Fruit fly (Drosophila melanogaster) whole organism, embryonic: Measurements from ENCODE around the gene CG46059.

Experiments
- Asciz ChIP-seq: fragments of 200-800 bp; sonication (Bioruptor generic); optimal IDR thresholded peaks from 2 replicates; lab custom pipeline; 2017; ENCODE audit warnings: missing biosample characterization, mild to moderate bottlenecking, missing genetic modification characterization, missing genetic modification reagents
- Atf3 ChIP-seq: fragments of 200-800 bp; sonication (Bioruptor generic); optimal IDR thresholded peaks from 3 replicates; lab custom pipeline; 2016; ENCODE audit warnings: missing biosample characterization, missing genetic modification characterization
- B-H1 ChIP-seq: fragments of 200-800 bp; sonication (Bioruptor generic); IDR thresholded peaks from 3 replicates; pipeline ENCODE4 v1.3.6; 2022; ENCODE audit warnings: missing biosample characterization, missing genetic modification characterization
- BEAF-32 ChIP-seq: fragments of 200-800 bp; sonication (Bioruptor generic); optimal IDR thresholded peaks from 3 replicates; lab custom pipeline; 2017; ENCODE audit warnings: missing biosample characterization, missing genetic modification characterization, mild to moderate bottlenecking, moderate library complexity, missing genetic modification reagents
- BtbVII ChIP-seq: fragments of 200-800 bp; sonication (Bioruptor generic); optimal IDR thresholded peaks from 3 replicates; lab custom pipeline; 2017; ENCODE audit warnings: missing biosample characterization, mild to moderate bottlenecking, missing genetic modification characterization
- C15 ChIP-seq: fragments of 200-800 bp; sonication (Bioruptor generic); IDR thresholded peaks from 3 replicates; pipeline ENCODE4 v1.3.6; 2022; ENCODE audit warnings: missing biosample characterization, missing genetic modification characterization
- CG11560 ChIP-seq: fragments of 200-800 bp; sonication (Bioruptor generic); IDR thresholded peaks from 3 replicates; pipeline ENCODE4 v1.3.6; 2022; ENCODE audit warnings: missing biosample characterization, missing genetic modification characterization
- CG12659 ChIP-seq: fragments of 200-800 bp; sonication (Bioruptor generic); optimal IDR thresholded peaks from 3 replicates; lab custom pipeline; 2017; ENCODE audit warnings: mild to moderate bottlenecking, missing biosample characterization, missing genetic modification reagents, missing genetic modification characterization
- CG13123 ChIP-seq: fragments of 200-800 bp; sonication (Bioruptor generic); optimal IDR thresholded peaks from 2 replicates; lab custom pipeline; 2016; ENCODE audit warnings: missing biosample characterization, missing genetic modification characterization
- CG13424 ChIP-seq: fragments of 200-800 bp; sonication (Bioruptor generic); optimal IDR thresholded peaks from 2 replicates; lab custom pipeline; 2019; ENCODE audit warnings: missing biosample characterization, mild to moderate bottlenecking, missing genetic modification characterization, moderate library complexity
- CG14441 ChIP-seq: fragments of 200-800 bp; sonication (Bioruptor generic); IDR thresholded peaks from 2 replicates; pipeline ENCODE4 v1.3.6; 2022; ENCODE audit warnings: missing biosample characterization, missing genetic modification characterization
- CG17359 ChIP-seq: fragments of 200-800 bp; sonication (Bioruptor generic); optimal IDR thresholded peaks from 3 replicates; lab custom pipeline; 2018; ENCODE audit warnings: missing biosample characterization, mild to moderate bottlenecking, missing genetic modification characterization, moderate library complexity
- CG17612 ChIP-seq: fragments of 200-800 bp; sonication (Bioruptor generic); IDR thresholded peaks from 2 replicates; pipeline ENCODE4 v1.3.6; 2022; ENCODE audit warnings: missing biosample characterization, missing genetic modification characterization
- CG2875 ChIP-seq: fragments of 200-800 bp; sonication (Bioruptor generic); optimal IDR thresholded peaks from 2 replicates; lab custom pipeline; 2017; ENCODE audit warnings: missing biosample characterization, mild to moderate bottlenecking, missing genetic modification characterization, missing genetic modification reagents
- CG32532 ChIP-seq: fragments of 200-800 bp; sonication (Bioruptor generic); IDR thresholded peaks from 2 replicates; pipeline ENCODE4 v1.3.6; 2022; ENCODE audit warnings: missing biosample characterization, missing genetic modification characterization
- CG3281 ChIP-seq: fragments of 200-800 bp; sonication (Bioruptor generic); optimal IDR thresholded peaks from 3 replicates; lab custom pipeline; 2017; ENCODE audit warnings: missing biosample characterization, mild to moderate bottlenecking, missing genetic modification characterization
- CG7556 ChIP-seq: fragments of 200-800 bp; sonication (Bioruptor generic); optimal IDR thresholded peaks from 2 replicates; lab custom pipeline; 2017; ENCODE audit warnings: missing biosample characterization, mild to moderate bottlenecking, missing genetic modification characterization
- CG7928 ChIP-seq: fragments of 200-800 bp; sonication (Bioruptor generic); optimal IDR thresholded peaks from 2 replicates; lab custom pipeline; 2017; ENCODE audit warnings: missing biosample characterization, mild to moderate bottlenecking, missing genetic modification characterization
- CG8359 ChIP-seq: fragments of 200-800 bp; sonication (Bioruptor generic); optimal IDR thresholded peaks from 2 replicates; lab custom pipeline; 2017; ENCODE audit warnings: missing biosample characterization, mild to moderate bottlenecking, missing genetic modification characterization, borderline replicate concordance
- CG8388 ChIP-seq: fragments of 200-800 bp; sonication (Bioruptor generic); optimal IDR thresholded peaks from 2 replicates; lab custom pipeline; 2019; ENCODE audit warnings: missing biosample characterization, mild to moderate bottlenecking, missing genetic modification characterization, moderate library complexity
- Camta ChIP-seq: fragments of 200-800 bp; sonication (Bioruptor generic); optimal IDR thresholded peaks from 2 replicates; lab custom pipeline; 2016; ENCODE audit warnings: missing biosample characterization, missing genetic modification characterization
- ERR ChIP-seq: fragments of 200-800 bp; sonication (Bioruptor generic); optimal IDR thresholded peaks from 2 replicates; lab custom pipeline; 2016; ENCODE audit warnings: missing biosample characterization, missing genetic modification characterization
- Ets97D ChIP-seq: fragments of 200-800 bp; sonication (Bioruptor generic); optimal IDR thresholded peaks from 3 replicates; lab custom pipeline; 2016; ENCODE audit warnings: missing biosample characterization, missing genetic modification characterization
- Fer1 ChIP-seq: fragments of 200-800 bp; sonication (Bioruptor generic); optimal IDR thresholded peaks from 2 replicates; lab custom pipeline; 2017; ENCODE audit warnings: missing biosample characterization, mild to moderate bottlenecking, missing genetic modification characterization
- Kr ChIP-seq: fragments of 200-800 bp; sonication (Bioruptor generic); optimal IDR thresholded peaks from 2 replicates; lab custom pipeline; 2017; ENCODE audit warnings: missing biosample characterization, mild to moderate bottlenecking, missing genetic modification characterization
- Med ChIP-seq: fragments of 200-800 bp; sonication (Bioruptor generic); peaks from one replicate; lab custom pipeline; 2016; ENCODE audit warnings: missing biosample characterization, missing genetic modification characterization, mild to moderate bottlenecking, inconsistent platforms, moderate library complexity
- NC2β ChIP-seq: fragments of 200-800 bp; sonication (Bioruptor generic); optimal IDR thresholded peaks from 2 replicates; lab custom pipeline; 2016; ENCODE audit warnings: missing biosample characterization, missing genetic modification characterization
- Ravus ChIP-seq: fragments of 200-800 bp; sonication (Bioruptor generic); IDR thresholded peaks from 2 replicates; pipeline ENCODE4 v1.3.6; 2022; ENCODE audit warnings: missing biosample characterization, missing genetic modification characterization
- Sox102F ChIP-seq: fragments of 200-800 bp; sonication (Bioruptor generic); optimal IDR thresholded peaks from 2 replicates; lab custom pipeline; 2018; ENCODE audit warnings: missing biosample characterization, mild to moderate bottlenecking, missing genetic modification characterization, moderate library complexity
- Ssrp ChIP-seq: fragments of 200-800 bp; sonication (Bioruptor generic); optimal IDR thresholded peaks from 2 replicates; lab custom pipeline; 2018; ENCODE audit warnings: missing biosample characterization, mild to moderate bottlenecking, missing genetic modification characterization, moderate library complexity
- bbx ChIP-seq: fragments of 200-800 bp; sonication (Bioruptor generic); IDR thresholded peaks from 2 replicates; pipeline ENCODE4 v1.3.6; 2022; ENCODE audit warnings: missing biosample characterization, missing genetic modification characterization; ENCODE audit not compliant: partially characterized antibody
- bcd ChIP-seq: fragments of 200-800 bp; sonication (Bioruptor generic); optimal IDR thresholded peaks from 2 replicates; lab custom pipeline; 2017; ENCODE audit warnings: missing biosample characterization, mild to moderate bottlenecking, missing genetic modification characterization
- chn ChIP-seq: fragments of 200-800 bp; sonication (Bioruptor generic); optimal IDR thresholded peaks from 2 replicates; lab custom pipeline; 2016; ENCODE audit warnings: missing biosample characterization, missing genetic modification characterization
- crol ChIP-seq: fragments of 200-800 bp; sonication (Bioruptor generic); IDR thresholded peaks from 2 replicates; pipeline ENCODE4 v1.3.6; 2022; ENCODE audit warnings: missing biosample characterization, missing genetic modification characterization
- dpn ChIP-seq, 2 experiments: fragments of 200-800 bp; sonication (Bioruptor generic); optimal IDR thresholded peaks; 3 replicates each; lab custom pipeline; 2016; ENCODE audit warnings: missing biosample characterization in 2 of 2, missing genetic modification characterization in 2 of 2
- gem ChIP-seq: fragments of 200-800 bp; sonication (Bioruptor generic); optimal IDR thresholded peaks from 2 replicates; lab custom pipeline; 2019; ENCODE audit warnings: missing biosample characterization, mild to moderate bottlenecking, missing genetic modification characterization, moderate library complexity
- lilli ChIP-seq: fragments of 200-800 bp; sonication (Bioruptor generic); optimal IDR thresholded peaks from 3 replicates; lab custom pipeline; 2016; ENCODE audit warnings: missing biosample characterization, missing genetic modification characterization
- lmd ChIP-seq: fragments of 200-800 bp; sonication (Bioruptor generic); IDR thresholded peaks from 2 replicates; pipeline ENCODE4 v1.3.6; 2022; ENCODE audit warnings: missing biosample characterization, missing genetic modification characterization
- nom ChIP-seq: fragments of 200-800 bp; sonication (Bioruptor generic); optimal IDR thresholded peaks from 2 replicates; lab custom pipeline; 2017; ENCODE audit warnings: missing biosample characterization, missing genetic modification characterization, mild to moderate bottlenecking, moderate library complexity, missing genetic modification reagents
- pnt ChIP-seq: fragments of 200-800 bp; sonication (Bioruptor generic); optimal IDR thresholded peaks from 3 replicates; lab custom pipeline; 2016; ENCODE audit warnings: missing biosample characterization, missing genetic modification characterization
- pros ChIP-seq: fragments of 200-800 bp; sonication (Bioruptor generic); optimal IDR thresholded peaks from 3 replicates; lab custom pipeline; 2019; ENCODE audit warnings: missing biosample characterization, mild to moderate bottlenecking, missing genetic modification characterization, moderate library complexity
- pzg ChIP-seq: fragments of 200-800 bp; sonication (Bioruptor generic); optimal IDR thresholded peaks from 3 replicates; lab custom pipeline; 2018; ENCODE audit warnings: missing biosample characterization, mild to moderate bottlenecking, missing genetic modification characterization, moderate library complexity
- rib ChIP-seq: fragments of 200-800 bp; sonication (Bioruptor generic); IDR thresholded peaks from 2 replicates; pipeline ENCODE4 v1.3.6; 2022; ENCODE audit warnings: missing biosample characterization, missing genetic modification characterization
- slou ChIP-seq: fragments of 200-800 bp; sonication (Bioruptor generic); optimal IDR thresholded peaks from 3 replicates; lab custom pipeline; 2016; ENCODE audit warnings: missing biosample characterization, missing genetic modification characterization
- sna ChIP-seq: fragments of 200-800 bp; sonication (Bioruptor generic); IDR thresholded peaks from 2 replicates; pipeline ENCODE4 v1.3.6; 2022; ENCODE audit warnings: missing biosample characterization, missing genetic modification characterization; ENCODE audit not compliant: partially characterized antibody
- so ChIP-seq: fragments of 200-800 bp; sonication (Bioruptor generic); IDR thresholded peaks from 3 replicates; pipeline ENCODE4 v1.3.6; 2022; ENCODE audit warnings: missing biosample characterization, missing genetic modification characterization
- sob ChIP-seq: fragments of 200-800 bp; sonication (Bioruptor generic); IDR thresholded peaks from 2 replicates; pipeline ENCODE4 v1.3.6; 2022; ENCODE audit warnings: missing biosample characterization, missing genetic modification characterization
- tgo ChIP-seq: fragments of 200-800 bp; sonication (Bioruptor generic); IDR thresholded peaks from 3 replicates; pipeline ENCODE4 v1.3.6; 2022; ENCODE audit warnings: missing biosample characterization, missing genetic modification characterization
- unpg ChIP-seq: fragments of 200-800 bp; sonication (Bioruptor generic); optimal IDR thresholded peaks from 3 replicates; lab custom pipeline; 2018; ENCODE audit warnings: missing biosample characterization, mild to moderate bottlenecking, missing genetic modification characterization, moderate library complexity

The CG46059 gene

dm6 chr2L:19138361-19139041 is 45.1 kb downstream of the CG46059 start:
- TF ChIP-seq sob (GFP tag; lab: Robert Waterston, UW) (peak; percentile 23; the same call in 1 of the 2 replicates), CG13123 (no peak), CG8388 (peak; percentile 6), CG8359 (GFP tag; lab: Kevin White, UChicago) (peak; percentile 11), ERR (GFP tag; lab: Kevin White, UChicago) (no peak), B-H1 (no peak), CG7556 (GFP tag; lab: Kevin White, UChicago) (peak; percentile 62), pnt (GFP tag; lab: Kevin White, UChicago) (no peak), Ets97D (GFP tag; lab: Kevin White, UChicago) (no peak), lmd (GFP tag; lab: Robert Waterston, UW) (peak; percentile 13; the same call in 1 of the 2 replicates), CG3281 (GFP tag; lab: Kevin White, UChicago) (peak; percentile 29), CG7928 (GFP tag; lab: Kevin White, UChicago) (no peak), NC2β (GFP tag; lab: Kevin White, UChicago) (no peak), Ravus (GFP tag; lab: Robert Waterston, UW) (no peak), Sox102F (GFP tag; lab: Kevin White, UChicago) (peak; percentile 37), rib (GFP tag; lab: Robert Waterston, UW) (peak; percentile 64; the same call in 1 of the 2 replicates), unpg (GFP tag; lab: Kevin White, UChicago) (peak; percentile 23), BtbVII (peak; percentile 17), CG13424 (peak; percentile 41), Camta (GFP tag; lab: Kevin White, UChicago) (no peak), so (GFP tag; lab: Robert Waterston, UW) (0 out of 3 replicates have a peak, but pooled peaks have one; percentile 27), bbx (GFP tag; lab: Robert Waterston, UW) (peak; percentile 51; the same call in 1 of the 2 replicates), Ssrp (tag; lab: Kevin White, UChicago) (peak; percentile 32), lilli (GFP tag; lab: Kevin White, UChicago) (no peak), bcd (no peak), CG2875 (GFP tag; lab: Kevin White, UChicago) (no peak), gem (tag; lab: Kevin White, UChicago) (peak; percentile 53), Atf3 (GFP tag; lab: Kevin White, UChicago) (no peak), Asciz (GFP tag; lab: Kevin White, UChicago) (peak; percentile 34), nom (GFP tag; lab: Kevin White, UChicago) (peak; percentile 4), BEAF-32 (GFP tag; lab: Kevin White, UChicago) (no peak), Med (GFP tag; lab: Kevin White, UChicago) (peak; percentile 60), pzg (GFP tag; lab: Kevin White, UChicago) (no peak), crol (peak; percentile 58; the same call in 1 of the 2 replicates), chn (GFP tag; lab: Kevin White, UChicago) (no peak), pros (GFP tag; lab: Kevin White, UChicago) (peak; percentile 84), CG11560 (tag; lab: Robert Waterston, UW) (no peak), CG12659 (GFP tag; lab: Kevin White, UChicago) (peak; percentile 9), sna (GFP tag; lab: Robert Waterston, UW) (no peak), CG14441 (no peak), Kr (GFP tag; lab: Kevin White, UChicago) (peak; percentile 58), CG17612 (GFP tag; lab: Robert Waterston, UW) (no peak), tgo (GFP tag; lab: Robert Waterston, UW) (no peak), slou (GFP tag; lab: Kevin White, UChicago) (no peak), C15 (GFP tag; lab: Robert Waterston, UW) (no peak), CG32532 (no peak), CG17359 (peak; percentile 24), Fer1 (GFP tag; lab: Kevin White, UChicago) (peak; percentile 32), dpn (GFP tag; optimal IDR thresholded peaks at IDR 0.05; lab: Kevin White, UChicago) (peak in 1 of 2 experiments; percentile 21)
